Worm (Caenorhabditis elegans) whole organism, L3 larva: ENCODE results near the gene Y55F3AM.9.

Source experiments
- elt-1 ChIP-seq: fragments of 150-350 bp; optimal IDR thresholded peaks from 2 replicates; lab custom pipeline; 2014; ENCODE audit warnings: missing biosample characterization, missing genetic modification characterization
- fkh-10 ChIP-seq: sonication (generic microtip); optimal IDR thresholded peaks from 2 replicates; lab custom pipeline; 2017; ENCODE audit warnings: missing biosample characterization, missing genetic modification reagents, missing genetic modification characterization
- nhr-23 ChIP-seq: fragments of 150-350 bp; optimal IDR thresholded peaks from 2 replicates; lab custom pipeline; 2014; ENCODE audit warnings: missing biosample characterization, missing genetic modification reagents, missing genetic modification characterization
- pha-4 ChIP-seq: fragments of 150-350 bp; optimal IDR thresholded peaks from 2 replicates; lab custom pipeline; 2014; ENCODE audit warnings: missing biosample characterization, missing genetic modification reagents, missing genetic modification characterization
- snpc-4 ChIP-seq: fragments of 150-350 bp; optimal IDR thresholded peaks from 2 replicates; lab custom pipeline; 2014; ENCODE audit warnings: missing biosample characterization, missing genetic modification characterization
- tbx-2 ChIP-seq: sonication (generic microtip); optimal IDR thresholded peaks from 2 replicates; lab custom pipeline; 2016; ENCODE audit warnings: mild to moderate bottlenecking, missing genetic modification characterization, missing compliant biosample characterization
- unc-39 ChIP-seq: sonication (generic microtip); optimal IDR thresholded peaks from 4 replicates; lab custom pipeline; 2017; ENCODE audit warnings: missing biosample characterization, missing genetic modification characterization
- unc-62 ChIP-seq: fragments of 150-350 bp; sonication (generic microtip); optimal IDR thresholded peaks from 4 replicates; lab custom pipeline; 2014; ENCODE audit warnings: missing biosample characterization, missing genetic modification reagents, missing genetic modification characterization

ce11 chrIV:1009546-1009945, at the start of gene Y55F3AM.9:
- TF ChIP-seq snpc-4, result no peak
- no peak for TF ChIP-seq nhr-23 (tag; lab: Kevin White, UChicago)
- TF ChIP-seq fkh-10 (GFP tag; lab: Kevin White, UChicago), result no peak
- no peak for TF ChIP-seq unc-39 (tag; lab: Kevin White, UChicago)
- no peak for TF ChIP-seq elt-1 (tag; lab: Kevin White, UChicago)
- TF ChIP-seq unc-62 (GFP tag; lab: Kevin White, UChicago), result no peak
- no peak for TF ChIP-seq tbx-2 (tag; lab: Kevin White, UChicago)
- peak; percentile 48 for TF ChIP-seq pha-4 (tag; lab: Kevin White, UChicago)
